Worm (Caenorhabditis elegans): ENCODE measurements around the gene ZK1248.15.

Gene ZK1248.15

ce11 chrII:5838453-5838852, at the start of gene ZK1248.15:
Gene ZK1248.15 (minus strand): TSS chrII:5838553.
- TF ChIP-seq unc-62 (GFP tag; optimal IDR thresholded peaks at IDR 0.05 in 1 of 2), result peak in 1 of 2 experiments; percentile 86
- no peak for TF ChIP-seq unc-62 (tag; optimal IDR thresholded peaks at IDR 0.05)
- no peak for TF ChIP-seq spr-1 (tag; optimal IDR thresholded peaks at IDR 0.05)

ce11 chrII:5885966-5886621, 47.7 kb upstream of the ZK1248.15 start:
- TF ChIP-seq ZK337.2 (GFP tag; IDR thresholded peaks at IDR 0.05), result no peak
- no peak; the same call in 1 of the 2 replicates for TF ChIP-seq lin-38 (GFP tag; IDR thresholded peaks at IDR 0.05)
- TF ChIP-seq ceh-32 (tag; optimal IDR thresholded peaks at IDR 0.05; ENCODE audit: poor library complexity), result no peak
- no peak for TF ChIP-seq daf-16 (GFP tag; optimal IDR thresholded peaks at IDR 0.05)
- peak; percentile 36 for TF ChIP-seq daf-16 (tag; optimal IDR thresholded peaks at IDR 0.05)
- peak; percentile 4 for TF ChIP-seq nhr-102 (tag; optimal IDR thresholded peaks at IDR 0.05)
- no peak for TF ChIP-seq nhr-42 (GFP tag; IDR thresholded peaks at IDR 0.05)
- TF ChIP-seq nhr-77 (tag; optimal IDR thresholded peaks at IDR 0.05), result peak; percentile 10
- peak; percentile 70 for TF ChIP-seq aha-1 (tag)
- TF ChIP-seq mdl-1 (tag; optimal IDR thresholded peaks at IDR 0.05), result peak in 1 of 2 experiments; percentile 25
- no peak for TF ChIP-seq egl-27 (tag; optimal IDR thresholded peaks at IDR 0.05)
- no peak for TF ChIP-seq ztf-11 (tag; optimal IDR thresholded peaks at IDR 0.05)
- no peak for TF ChIP-seq duxl-1 (tag; optimal IDR thresholded peaks at IDR 0.05; ENCODE audit: poor library complexity)
- peak; percentile 30 for TF ChIP-seq mes-2 (tag; optimal IDR thresholded peaks at IDR 0.05; ENCODE audit: poor library complexity, severe bottlenecking)
- peak; percentile 48 for TF ChIP-seq mxl-3 (GFP tag; optimal IDR thresholded peaks at IDR 0.05)
- peak; percentile 57 for TF ChIP-seq ama-1 (optimal IDR thresholded peaks at IDR 0.05)
- TF ChIP-seq egl-43 (GFP tag; IDR thresholded peaks at IDR 0.05), result no peak
- peak; percentile 36; the same call in 1 of the 2 replicates for TF ChIP-seq dmd-6 (GFP tag; IDR thresholded peaks at IDR 0.05)
- TF ChIP-seq hmg-1.1 (GFP tag; IDR thresholded peaks at IDR 0.05), result no peak
- TF ChIP-seq hlh-30 (tag; optimal IDR thresholded peaks at IDR 0.05; ENCODE audit: insufficient read depth), result peak; percentile 59
- no peak for TF ChIP-seq ces-1 (GFP tag; optimal IDR thresholded peaks at IDR 0.05)
- no peak for TF ChIP-seq Y75B8A.6 (GFP tag; IDR thresholded peaks at IDR 0.05)
- no peak for TF ChIP-seq unc-62 (GFP tag; optimal IDR thresholded peaks at IDR 0.05 in 1 of 2)
- TF ChIP-seq unc-62 (tag; optimal IDR thresholded peaks at IDR 0.05), result no peak
- TF ChIP-seq nhr-11 (tag; optimal IDR thresholded peaks at IDR 0.05), result no peak
- no peak for TF ChIP-seq mxl-2 (GFP tag; conservative IDR thresholded peaks at IDR 0.05)
- TF ChIP-seq daf-19 (GFP tag; conservative IDR thresholded peaks at IDR 0.05), result no peak
- TF ChIP-seq F49E8.2 (tag; optimal IDR thresholded peaks at IDR 0.05; ENCODE audit: borderline replicate concordance), result no peak
- peak; percentile 71 for TF ChIP-seq dve-1 (tag; optimal IDR thresholded peaks at IDR 0.05; ENCODE audit: insufficient read depth)
- no peak for TF ChIP-seq aly-2 (tag; optimal IDR thresholded peaks at IDR 0.05)
- TF ChIP-seq php-3 (GFP tag; IDR thresholded peaks at IDR 0.05), result no peak
- peak; percentile 69 for TF ChIP-seq hlh-11 (tag; optimal IDR thresholded peaks at IDR 0.05)
- TF ChIP-seq Y5F2A.4 (GFP tag; optimal IDR thresholded peaks at IDR 0.05), result no peak
- TF ChIP-seq spr-3 (GFP tag; optimal IDR thresholded peaks at IDR 0.05), result no peak
- TF ChIP-seq pha-4 (GFP tag; IDR thresholded peaks at IDR 0.05), result no peak
- no peak for TF ChIP-seq pha-4 (tag; optimal IDR thresholded peaks at IDR 0.05)
- TF ChIP-seq vab-7 (GFP tag; IDR thresholded peaks at IDR 0.05), result no peak
- TF ChIP-seq unc-130 (GFP tag; optimal IDR thresholded peaks at IDR 0.05), result no peak
- no peak for TF ChIP-seq gei-8 (GFP tag; optimal IDR thresholded peaks at IDR 0.05)
- no peak for TF ChIP-seq dpl-1 (GFP tag; optimal IDR thresholded peaks at IDR 0.05)
- TF ChIP-seq nhr-48 (tag; optimal IDR thresholded peaks at IDR 0.05), result peak; percentile 42
- TF ChIP-seq F44E2.7 (GFP tag; IDR thresholded peaks at IDR 0.05), result no peak
- peak; percentile 64 for TF ChIP-seq mep-1 (tag; optimal IDR thresholded peaks at IDR 0.05)
- no peak for TF ChIP-seq snpc-4 (tag; optimal IDR thresholded peaks at IDR 0.05)
- TF ChIP-seq cey-2 (tag; optimal IDR thresholded peaks at IDR 0.05; ENCODE audit: borderline replicate concordance, insufficient read depth), result peak; percentile 66
- peak; percentile 81 for TF ChIP-seq nhr-28 (tag; optimal IDR thresholded peaks at IDR 0.05)
- no peak for TF ChIP-seq nhr-10 (tag; optimal IDR thresholded peaks at IDR 0.05)

All from whole organism, L4 larva.